Worm (Caenorhabditis elegans) whole organism, early embryonic: ENCODE results near the gene bra-1.

Source experiments
- B0310.2 ChIP-seq: sonication (generic microtip); optimal IDR thresholded peaks from 2 replicates; lab custom pipeline; 2016; ENCODE audit warnings: mild to moderate bottlenecking, missing genetic modification characterization, missing compliant biosample characterization
- F13C5.2 ChIP-seq: sonication (generic microtip); optimal IDR thresholded peaks from 2 replicates; lab custom pipeline; 2017; ENCODE audit warnings: mild to moderate bottlenecking, missing genetic modification characterization, inconsistent platforms, missing compliant biosample characterization
- aly-1 ChIP-seq: sonication (generic microtip); optimal IDR thresholded peaks from 2 replicates; lab custom pipeline; 2016; ENCODE audit warnings: missing genetic modification characterization, missing compliant biosample characterization
- ama-1 ChIP-seq: fragments of 150-350 bp; optimal IDR thresholded peaks from 2 replicates; lab custom pipeline; 2014
- ceh-13 ChIP-seq: fragments of 200-800 bp; sonication (Bioruptor generic); optimal IDR thresholded peaks from 2 replicates; lab custom pipeline; 2018; ENCODE audit warnings: mild to moderate bottlenecking, missing genetic modification characterization, missing compliant biosample characterization
- ceh-36 ChIP-seq: sonication (generic microtip); optimal IDR thresholded peaks from 2 replicates; lab custom pipeline; 2016; ENCODE audit warnings: missing genetic modification characterization, inconsistent platforms, missing compliant biosample characterization
- ets-7 ChIP-seq: sonication (generic microtip); optimal IDR thresholded peaks from 2 replicates; lab custom pipeline; 2016; ENCODE audit warnings: missing genotype, missing genetic modification characterization, missing compliant biosample characterization
- flt-1 ChIP-seq: fragments of 200-800 bp; sonication (Bioruptor generic); IDR thresholded peaks from 2 replicates; pipeline ENCODE4 v1.3.6; 2022; ENCODE audit warnings: missing genetic modification characterization, missing compliant biosample characterization
- hmbx-1 ChIP-seq: sonication (generic microtip); optimal IDR thresholded peaks from 2 replicates; lab custom pipeline; 2016; ENCODE audit warnings: mild to moderate bottlenecking, missing genetic modification characterization, missing compliant biosample characterization
- hmg-4 ChIP-seq: fragments of 200-800 bp; sonication (Bioruptor generic); optimal IDR thresholded peaks from 2 replicates; lab custom pipeline; 2018; ENCODE audit warnings: mild to moderate bottlenecking, missing genetic modification characterization, missing compliant biosample characterization
- hnd-1 ChIP-seq: sonication (generic microtip); optimal IDR thresholded peaks from 2 replicates; lab custom pipeline; 2016; ENCODE audit warnings: missing genetic modification characterization, missing compliant biosample characterization
- pes-1 ChIP-seq: fragments of 200-800 bp; sonication (Bioruptor generic); IDR thresholded peaks from 2 replicates; pipeline ENCODE4 v1.3.6; 2022; ENCODE audit warnings: missing genetic modification reagents, missing genetic modification characterization, missing compliant biosample characterization
- scrt-1 ChIP-seq: fragments of 200-800 bp; sonication (Bioruptor generic); IDR thresholded peaks from 2 replicates; pipeline ENCODE4 v1.3.6; 2022; ENCODE audit warnings: missing genetic modification characterization, missing compliant biosample characterization
- sea-1 ChIP-seq: fragments of 200-800 bp; sonication (Bioruptor generic); conservative IDR thresholded peaks from 2 replicates; pipeline ENCODE4 v1.3.6; 2022; ENCODE audit warnings: missing genetic modification characterization, missing compliant biosample characterization
- tbx-11 ChIP-seq: fragments of 200-800 bp; sonication (Bioruptor generic); IDR thresholded peaks from 2 replicates; pipeline ENCODE4 v1.3.6; 2022; ENCODE audit warnings: missing genetic modification characterization, missing compliant biosample characterization
- tbx-37 ChIP-seq: fragments of 200-800 bp; sonication (Bioruptor generic); conservative IDR thresholded peaks from 2 replicates; pipeline ENCODE4 v1.3.6; 2022; ENCODE audit warnings: missing genetic modification reagents, missing genetic modification characterization, missing compliant biosample characterization
- tra-4 ChIP-seq: sonication (generic microtip); optimal IDR thresholded peaks from 2 replicates; lab custom pipeline; 2017; ENCODE audit warnings: missing genetic modification characterization, missing compliant biosample characterization

bra-1 gene

ce11 chrX:13598021-13598499 lies at the start of gene bra-1:
TSS of gene bra-1 (plus strand) at chrX:13598449.
- TF ChIP-seq hmg-4 (GFP tag; lab: Kevin White, UChicago) (peak; percentile 36), F13C5.2 (tag; lab: Kevin White, UChicago) (peak; percentile 77), tra-4 (tag; lab: Kevin White, UChicago) (no peak), ama-1 (lab: Kevin White, UChicago) (no peak), tbx-11 (no peak), ceh-36 (peak; percentile 43), tbx-37 (GFP tag; lab: Robert Waterston, UW) (0 out of 2 replicates have a peak, but pooled peaks have one; percentile 28), sea-1 (GFP tag; lab: Robert Waterston, UW) (no peak), hnd-1 (tag; lab: Kevin White, UChicago) (no peak)

- TF ChIP-seq hmg-4 (GFP tag; lab: Kevin White, UChicago) (no peak), ceh-36 (no peak), sea-1 (GFP tag; lab: Robert Waterston, UW) (no peak), tbx-11 (no peak), hnd-1 (tag; lab: Kevin White, UChicago) (no peak), tra-4 (tag; lab: Kevin White, UChicago) (no peak), flt-1 (GFP tag; lab: Robert Waterston, UW) (no peak), scrt-1 (GFP tag; lab: Robert Waterston, UW) (no peak), hmbx-1 (tag; lab: Kevin White, UChicago) (no peak), F13C5.2 (tag; lab: Kevin White, UChicago) (no peak), pes-1 (GFP tag; lab: Robert Waterston, UW) (no peak), ceh-13 (GFP tag; lab: Kevin White, UChicago) (no peak), ama-1 (lab: Kevin White, UChicago) (no peak), ets-7 (tag; lab: Kevin White, UChicago) (no peak), aly-1 (tag; lab: Kevin White, UChicago) (no peak)
Measured at ce11 chrX:13550890-13551289, 47.4 kb upstream of the bra-1 start, which contains the start of gene odr-1. TSS of gene odr-1 (minus strand) at chrX:13550990.

ce11 chrX:13555098-13555497 lies 43.2 kb upstream of the bra-1 start:
- TF ChIP-seq ets-7 (tag; lab: Kevin White, UChicago) (no peak), aly-1 (tag; lab: Kevin White, UChicago) (no peak), tbx-11 (no peak), pes-1 (GFP tag; lab: Robert Waterston, UW) (no peak), sea-1 (GFP tag; lab: Robert Waterston, UW) (no peak), scrt-1 (GFP tag; lab: Robert Waterston, UW) (no peak), hnd-1 (tag; lab: Kevin White, UChicago) (no peak), B0310.2 (tag; lab: Kevin White, UChicago) (no peak), tra-4 (tag; lab: Kevin White, UChicago) (no peak), hmg-4 (GFP tag; lab: Kevin White, UChicago) (no peak), ceh-36 (no peak), F13C5.2 (tag; lab: Kevin White, UChicago) (no peak), hmbx-1 (tag; lab: Kevin White, UChicago) (no peak), flt-1 (GFP tag; lab: Robert Waterston, UW) (no peak), ceh-13 (GFP tag; lab: Kevin White, UChicago) (no peak), tbx-37 (GFP tag; lab: Robert Waterston, UW) (no peak), ama-1 (lab: Kevin White, UChicago) (no peak)

ce11 chrX:13556066-13556465 lies 42.2 kb upstream of the bra-1 start, which contains the start of gene glb-20:
TSS of gene glb-20 (minus strand) at chrX:13556166.
- no peak for TF ChIP-seq tbx-11
- TF ChIP-seq hmbx-1 (tag; lab: Kevin White, UChicago): no peak
- TF ChIP-seq hnd-1 (tag; lab: Kevin White, UChicago): no peak
- no peak for TF ChIP-seq tbx-37 (GFP tag; lab: Robert Waterston, UW)
- TF ChIP-seq tra-4 (tag; lab: Kevin White, UChicago): no peak
- TF ChIP-seq B0310.2 (tag; lab: Kevin White, UChicago): no peak
- no peak for TF ChIP-seq hmg-4 (GFP tag; lab: Kevin White, UChicago)
- no peak for TF ChIP-seq flt-1 (GFP tag; lab: Robert Waterston, UW)
- no peak for TF ChIP-seq scrt-1 (GFP tag; lab: Robert Waterston, UW)
- no peak for TF ChIP-seq F13C5.2 (tag; lab: Kevin White, UChicago)
- TF ChIP-seq ceh-13 (GFP tag; lab: Kevin White, UChicago): no peak
- no peak for TF ChIP-seq ets-7 (tag; lab: Kevin White, UChicago)
- no peak for TF ChIP-seq ceh-36
- TF ChIP-seq pes-1 (GFP tag; lab: Robert Waterston, UW): no peak
- no peak for TF ChIP-seq aly-1 (tag; lab: Kevin White, UChicago)
- no peak for TF ChIP-seq sea-1 (GFP tag; lab: Robert Waterston, UW)
- TF ChIP-seq ama-1 (lab: Kevin White, UChicago): no peak

ce11 chrX:13558667-13559066 lies 39.6 kb upstream of the bra-1 start:
- TF ChIP-seq hmg-4 (GFP tag; lab: Kevin White, UChicago) (no peak), tbx-37 (GFP tag; lab: Robert Waterston, UW) (no peak), ceh-13 (GFP tag; lab: Kevin White, UChicago) (no peak), ets-7 (tag; lab: Kevin White, UChicago) (no peak), hmbx-1 (tag; lab: Kevin White, UChicago) (no peak), scrt-1 (GFP tag; lab: Robert Waterston, UW) (no peak), sea-1 (GFP tag; lab: Robert Waterston, UW) (no peak), aly-1 (tag; lab: Kevin White, UChicago) (no peak), ama-1 (lab: Kevin White, UChicago) (no peak), hnd-1 (tag; lab: Kevin White, UChicago) (no peak), tbx-11 (no peak), B0310.2 (tag; lab: Kevin White, UChicago) (no peak), tra-4 (tag; lab: Kevin White, UChicago) (no peak), pes-1 (GFP tag; lab: Robert Waterston, UW) (no peak)

ce11 chrX:13561954-13562353 lies 36.3 kb upstream of the bra-1 start:
- TF ChIP-seq tra-4 (tag; lab: Kevin White, UChicago) (no peak), ceh-36 (no peak), flt-1 (GFP tag; lab: Robert Waterston, UW) (no peak), B0310.2 (tag; lab: Kevin White, UChicago) (no peak), tbx-37 (GFP tag; lab: Robert Waterston, UW) (no peak), aly-1 (tag; lab: Kevin White, UChicago) (no peak)
